Worm (Caenorhabditis elegans) whole organism, L4 larva: ENCODE data around the gene H13N06.7.

Experiments used
- D1046.2 ChIP-seq: fragments of 200-800 bp; sonication (Bioruptor generic); IDR thresholded peaks from 2 replicates; pipeline ENCODE4 v1.3.6; 2022; ENCODE audit warnings: missing genetic modification characterization, missing compliant biosample characterization
- F37D6.2 ChIP-seq: sonication (generic microtip); optimal IDR thresholded peaks from 2 replicates; lab custom pipeline; 2016; ENCODE audit warnings: mild to moderate bottlenecking, missing genetic modification characterization, missing compliant biosample characterization
- aha-1 ChIP-seq: fragments of 150-350 bp; peaks from one replicate; lab custom pipeline; 2014; ENCODE audit warnings: missing biosample characterization, missing genetic modification characterization
- ceh-20 ChIP-seq: fragments of 200-800 bp; sonication (Bioruptor generic); IDR thresholded peaks from 2 replicates; pipeline ENCODE4 v1.3.6; 2022; ENCODE audit warnings: missing genetic modification reagents, missing genetic modification characterization, missing compliant biosample characterization
- ceh-28 ChIP-seq: fragments of 150-350 bp; optimal IDR thresholded peaks from 2 replicates; lab custom pipeline; 2014; ENCODE audit warnings: missing biosample characterization, missing genetic modification reagents, missing genetic modification characterization
- daf-19 ChIP-seq: fragments of 200-800 bp; sonication (Bioruptor generic); conservative IDR thresholded peaks from 2 replicates; pipeline ENCODE4 v1.3.6; 2022; ENCODE audit warnings: missing genetic modification characterization, missing compliant biosample characterization
- fos-1 ChIP-seq: fragments of 150-350 bp; optimal IDR thresholded peaks from 2 replicates; lab custom pipeline; 2014; ENCODE audit warnings: missing biosample characterization, missing genetic modification characterization
- hlh-11 ChIP-seq: fragments of 200-800 bp; sonication (Bioruptor generic); optimal IDR thresholded peaks from 2 replicates; lab custom pipeline; 2018; ENCODE audit warnings: mild to moderate bottlenecking, missing genetic modification characterization, missing compliant biosample characterization
- hlh-30 ChIP-seq: sonication (generic microtip); optimal IDR thresholded peaks from 2 replicates; lab custom pipeline; 2017; ENCODE audit warnings: antibody characterized with exemption, mild to moderate bottlenecking, missing genetic modification characterization, missing compliant biosample characterization; ENCODE audit not compliant: insufficient read depth
- lim-7 ChIP-seq: fragments of 200-800 bp; sonication (Bioruptor generic); IDR thresholded peaks from 2 replicates; pipeline ENCODE4 v1.3.6; 2022; ENCODE audit warnings: missing genetic modification characterization, missing compliant biosample characterization
- madf-5 ChIP-seq, 2 experiments: fragments of 200-800 bp; sonication (Bioruptor generic); IDR thresholded peaks; 2 replicates each; pipeline ENCODE4 v1.3.6; 2022; ENCODE audit warnings: missing compliant biosample characterization in 2 of 2, missing genetic modification characterization in 2 of 2
- madf-9 ChIP-seq: fragments of 200-800 bp; sonication (Bioruptor generic); conservative IDR thresholded peaks from 2 replicates; pipeline ENCODE4 v1.3.6; 2022; ENCODE audit warnings: missing genetic modification reagents, missing genetic modification characterization, missing compliant biosample characterization
- mep-1 ChIP-seq: fragments of 150-350 bp; sonication (generic microtip); optimal IDR thresholded peaks from 3 replicates; lab custom pipeline; 2014; ENCODE audit warnings: missing biosample characterization, missing genetic modification characterization
- nhr-25 ChIP-seq: sonication (generic microtip); optimal IDR thresholded peaks from 2 replicates; lab custom pipeline; 2017; ENCODE audit warnings: missing genetic modification characterization, mild to moderate bottlenecking, missing compliant biosample characterization, antibody characterized with exemption, moderate library complexity, borderline replicate concordance; ENCODE audit not compliant: insufficient read depth
- nhr-41 ChIP-seq: fragments of 200-800 bp; sonication (Bioruptor generic); IDR thresholded peaks from 2 replicates; pipeline ENCODE4 v1.3.6; 2022; ENCODE audit warnings: missing genetic modification reagents, missing genetic modification characterization, missing compliant biosample characterization
- php-3 ChIP-seq: fragments of 200-800 bp; sonication (Bioruptor generic); IDR thresholded peaks from 2 replicates; pipeline ENCODE4 v1.3.6; 2022; ENCODE audit warnings: missing genetic modification reagents, missing genetic modification characterization, missing compliant biosample characterization
- pqm-1 ChIP-seq: sonication (generic microtip); optimal IDR thresholded peaks from 2 replicates; lab custom pipeline; 2017; ENCODE audit warnings: missing biosample characterization, missing genetic modification characterization
- set-16 ChIP-seq: fragments of 200-800 bp; sonication (Bioruptor generic); IDR thresholded peaks from 2 replicates; pipeline ENCODE4 v1.3.6; 2022; ENCODE audit warnings: missing genetic modification reagents, missing genetic modification characterization, missing compliant biosample characterization
- snpc-1.2 ChIP-seq: fragments of 200-800 bp; sonication (Bioruptor generic); IDR thresholded peaks from 2 replicates; pipeline ENCODE4 v1.3.6; 2022; ENCODE audit warnings: missing genetic modification reagents, missing genetic modification characterization, missing compliant biosample characterization
- tra-1 ChIP-seq: fragments of 200-800 bp; sonication (Bioruptor generic); IDR thresholded peaks from 2 replicates; pipeline ENCODE4 v1.3.6; 2022; ENCODE audit warnings: missing genetic modification reagents, missing genetic modification characterization, missing compliant biosample characterization
- unc-62 ChIP-seq, 3 experiments: fragments of 150-350 bp in 1 of 3; sonication (generic microtip); optimal IDR thresholded peaks in 2 of 3; peaks in 1 of 3; 1 replicate in 1 of 3; 2 replicates in 2 of 3; lab custom pipeline; 2014 to 2017; ENCODE audit warnings: missing biosample characterization in 3 of 3, missing genetic modification characterization in 3 of 3, missing genetic modification reagents in 3 of 3, missing genotype in 1 of 3
- zag-1 ChIP-seq: fragments of 150-350 bp; optimal IDR thresholded peaks from 2 replicates; lab custom pipeline; 2014; ENCODE audit warnings: missing biosample characterization, missing genetic modification characterization
- zfp-2 ChIP-seq: sonication (generic microtip); optimal IDR thresholded peaks from 2 replicates; lab custom pipeline; 2016; ENCODE audit warnings: mild to moderate bottlenecking, missing genetic modification characterization, missing compliant biosample characterization
- zip-2 ChIP-seq: fragments of 150-350 bp; optimal IDR thresholded peaks from 2 replicates; lab custom pipeline; 2014; ENCODE audit warnings: missing biosample characterization, missing genetic modification characterization

Gene H13N06.7

ce11 chrX:15547896-15548295 lies 45.0 kb downstream of the H13N06.7 start:
- TF ChIP-seq nhr-25 (tag; lab: Kevin White, UChicago) (no peak), set-16 (no peak), lim-7 (GFP tag; lab: Robert Waterston, UW) (no peak), tra-1 (GFP tag; lab: Robert Waterston, UW) (no peak), zip-2 (tag; lab: Kevin White, UChicago) (no peak), F37D6.2 (tag; lab: Kevin White, UChicago) (no peak), madf-5 (GFP tag; IDR thresholded peaks at IDR 0.05; lab: Robert Waterston, UW) (no peak), fos-1 (tag; lab: Kevin White, UChicago) (no peak), zfp-2 (tag; lab: Kevin White, UChicago) (no peak)

ce11 chrX:15550769-15551168 lies 47.8 kb downstream of the H13N06.7 start:
- TF ChIP-seq daf-19 (GFP tag; lab: Robert Waterston, UW) (no peak), unc-62 (GFP tag; optimal IDR thresholded peaks at IDR 0.05 in 1 of 2; lab: Kevin White, UChicago) (no peak), unc-62 (tag; optimal IDR thresholded peaks at IDR 0.05; lab: Kevin White, UChicago) (no peak), pqm-1 (tag; lab: Kevin White, UChicago) (no peak), hlh-11 (no peak), snpc-1.2 (GFP tag; lab: Robert Waterston, UW) (no peak), php-3 (GFP tag; lab: Robert Waterston, UW) (no peak), madf-9 (GFP tag; lab: Robert Waterston, UW) (no peak), F37D6.2 (tag; lab: Kevin White, UChicago) (no peak), zag-1 (tag; lab: Kevin White, UChicago) (no peak)

- TF ChIP-seq unc-62 (GFP tag; optimal IDR thresholded peaks at IDR 0.05 in 1 of 2; lab: Kevin White, UChicago), result peak in 1 of 2 experiments; percentile 38
- no peak for TF ChIP-seq unc-62 (tag; optimal IDR thresholded peaks at IDR 0.05; lab: Kevin White, UChicago)
- no peak for TF ChIP-seq D1046.2
Observed at ce11 chrX:15552024-15552769, 49.3 kb downstream of the H13N06.7 start.

- TF ChIP-seq ceh-28 (tag; lab: Kevin White, UChicago) (no peak), hlh-30 (tag; lab: Kevin White, UChicago) (peak; percentile 41), mep-1 (tag; lab: Kevin White, UChicago) (no peak), aha-1 (tag; lab: Kevin White, UChicago) (peak; percentile 51), nhr-41 (GFP tag; lab: Robert Waterston, UW) (no peak), ceh-20 (peak; percentile 57; the same call in 1 of the 2 replicates), tra-1 (GFP tag; lab: Robert Waterston, UW) (no peak)
- TF ChIP-seq, all 104 proteins: peak for 3
Observed at ce11 chrX:15554910-15555309, 52.0 kb downstream of the H13N06.7 start.
